Worm (Caenorhabditis elegans) whole organism, L2 larva: Measurements from ENCODE around the gene R09H10.2.
A peak's percentile ranks its signal among the peaks of the same experiment; 100 is the strongest.
"Not testable (repeated sequence)": the region's sequence is repeated elsewhere in the genome, so short reads cannot be mapped to it uniquely, and the experiment has no call there.

Experiments
- Y55F3AM.14 ChIP-seq: fragments of 200-800 bp; sonication (Bioruptor generic); optimal IDR thresholded peaks from 2 replicates; lab custom pipeline; 2018; ENCODE audit warnings: mild to moderate bottlenecking, missing genetic modification characterization, missing compliant biosample characterization
- blmp-1 ChIP-seq: sonication (generic microtip); optimal IDR thresholded peaks from 2 replicates; lab custom pipeline; 2017; ENCODE audit warnings: missing genetic modification characterization, mild to moderate bottlenecking, missing compliant biosample characterization, antibody characterized with exemption, moderate library complexity; ENCODE audit not compliant: insufficient read depth
- ceh-16 ChIP-seq: fragments of 150-350 bp; optimal IDR thresholded peaks from 2 replicates; lab custom pipeline; 2014; ENCODE audit warnings: missing biosample characterization, missing genetic modification characterization
- crh-2 ChIP-seq: sonication (generic microtip); optimal IDR thresholded peaks from 2 replicates; lab custom pipeline; 2017; ENCODE audit warnings: missing biosample characterization, missing genetic modification characterization
- egl-27 ChIP-seq: sonication (generic microtip); optimal IDR thresholded peaks from 3 replicates; lab custom pipeline; 2017; ENCODE audit warnings: missing biosample characterization, missing genetic modification reagents, missing genetic modification characterization
- elt-1 ChIP-seq: fragments of 150-350 bp; optimal IDR thresholded peaks from 2 replicates; lab custom pipeline; 2014; ENCODE audit warnings: missing biosample characterization, missing genetic modification characterization
- elt-3 ChIP-seq: sonication (generic microtip); optimal IDR thresholded peaks from 2 replicates; lab custom pipeline; 2017; ENCODE audit warnings: missing biosample characterization, missing genetic modification characterization
- fos-1 ChIP-seq: fragments of 150-350 bp; optimal IDR thresholded peaks from 2 replicates; lab custom pipeline; 2014; ENCODE audit warnings: missing biosample characterization, missing genetic modification characterization
- gmeb-1 ChIP-seq: fragments of 150-350 bp; optimal IDR thresholded peaks from 2 replicates; lab custom pipeline; 2014; ENCODE audit warnings: missing biosample characterization, missing genetic modification characterization
- lin-11 ChIP-seq: fragments of 150-350 bp; sonication (generic microtip); optimal IDR thresholded peaks from 2 replicates; lab custom pipeline; 2014; ENCODE audit warnings: missing biosample characterization, missing genetic modification characterization, inconsistent platforms, mixed read lengths
- lin-39 ChIP-seq: fragments of 150-350 bp; optimal IDR thresholded peaks from 2 replicates; lab custom pipeline; 2014; ENCODE audit warnings: missing biosample characterization, missing genetic modification reagents, missing genetic modification characterization
- mab-5 ChIP-seq: fragments of 150-350 bp; optimal IDR thresholded peaks from 2 replicates; lab custom pipeline; 2014; ENCODE audit warnings: missing biosample characterization, missing genetic modification characterization
- mbf-1 ChIP-seq: sonication (generic microtip); optimal IDR thresholded peaks from 2 replicates; lab custom pipeline; 2017; ENCODE audit warnings: missing biosample characterization, missing genetic modification characterization
- mdl-1 ChIP-seq, 2 experiments: fragments of 150-350 bp in 1 of 2; sonication (generic microtip) in 1 of 2; optimal IDR thresholded peaks; 2 replicates each; lab custom pipeline; 2017; ENCODE audit warnings: missing biosample characterization in 2 of 2, missing genetic modification characterization in 2 of 2
- nhr-10 ChIP-seq: sonication (generic microtip); optimal IDR thresholded peaks from 2 replicates; lab custom pipeline; 2017; ENCODE audit warnings: missing biosample characterization, missing genetic modification characterization
- nhr-25 ChIP-seq: fragments of 150-350 bp; sonication (generic microtip); optimal IDR thresholded peaks from 3 replicates; lab custom pipeline; 2014; ENCODE audit warnings: missing biosample characterization, missing genetic modification characterization
- nhr-6 ChIP-seq: fragments of 150-350 bp; optimal IDR thresholded peaks from 2 replicates; lab custom pipeline; 2014; ENCODE audit warnings: missing biosample characterization, missing genetic modification characterization
- peb-1 ChIP-seq: fragments of 150-350 bp; optimal IDR thresholded peaks from 2 replicates; lab custom pipeline; 2014; ENCODE audit warnings: missing biosample characterization, missing genetic modification characterization
- sem-4 ChIP-seq: fragments of 150-350 bp; optimal IDR thresholded peaks from 2 replicates; lab custom pipeline; 2014; ENCODE audit warnings: missing biosample characterization, missing genetic modification reagents, missing genetic modification characterization
- snpc-4 ChIP-seq: fragments of 150-350 bp; optimal IDR thresholded peaks from 2 replicates; lab custom pipeline; 2014; ENCODE audit warnings: missing biosample characterization, missing genetic modification characterization
- unc-39 ChIP-seq: fragments of 150-350 bp; optimal IDR thresholded peaks from 2 replicates; lab custom pipeline; 2014; ENCODE audit warnings: missing biosample characterization, missing genetic modification characterization
- unc-62 ChIP-seq: fragments of 150-350 bp; optimal IDR thresholded peaks from 2 replicates; lab custom pipeline; 2014; ENCODE audit warnings: missing biosample characterization, missing genetic modification reagents, missing genetic modification characterization
- zag-1 ChIP-seq: fragments of 150-350 bp; optimal IDR thresholded peaks from 2 replicates; lab custom pipeline; 2014; ENCODE audit warnings: missing biosample characterization, missing genetic modification characterization
- ztf-4 ChIP-seq: fragments of 150-350 bp; optimal IDR thresholded peaks from 2 replicates; lab custom pipeline; 2014; ENCODE audit warnings: missing biosample characterization, missing genetic modification characterization

The R09H10.2 gene

ce11 chrIV:10630953-10631554, 28.3 kb downstream of the R09H10.2 start, which contains the start of gene F56C4.4:
TSS of gene F56C4.4 (minus strand) at chrIV:10631267.
- TF ChIP-seq unc-39 (tag; lab: Kevin White, UChicago): no peak
- no peak for TF ChIP-seq peb-1 (tag; lab: Kevin White, UChicago)
- peak; percentile 41 for TF ChIP-seq fos-1 (tag; lab: Kevin White, UChicago)
- TF ChIP-seq mab-5: no peak
- TF ChIP-seq snpc-4 (tag; lab: Kevin White, UChicago): no peak
- no peak for TF ChIP-seq mbf-1 (tag; lab: Kevin White, UChicago)
- TF ChIP-seq unc-62 (GFP tag; lab: Kevin White, UChicago): no peak
- peak; percentile 55 for TF ChIP-seq crh-2

- no peak for TF ChIP-seq blmp-1
- TF ChIP-seq zag-1 (tag; lab: Kevin White, UChicago): no peak
- TF ChIP-seq gmeb-1 (tag; lab: Kevin White, UChicago): no peak
- TF ChIP-seq mdl-1 (tag; optimal IDR thresholded peaks at IDR 0.05; lab: Kevin White, UChicago): no peak
These were observed 33.9 kb downstream of the R09H10.2 start, which contains the start of gene F56C4.1 for ce11 chrIV:10636649-10637048. TSS of gene F56C4.1 (plus strand) at chrIV:10636949.

DNA sequence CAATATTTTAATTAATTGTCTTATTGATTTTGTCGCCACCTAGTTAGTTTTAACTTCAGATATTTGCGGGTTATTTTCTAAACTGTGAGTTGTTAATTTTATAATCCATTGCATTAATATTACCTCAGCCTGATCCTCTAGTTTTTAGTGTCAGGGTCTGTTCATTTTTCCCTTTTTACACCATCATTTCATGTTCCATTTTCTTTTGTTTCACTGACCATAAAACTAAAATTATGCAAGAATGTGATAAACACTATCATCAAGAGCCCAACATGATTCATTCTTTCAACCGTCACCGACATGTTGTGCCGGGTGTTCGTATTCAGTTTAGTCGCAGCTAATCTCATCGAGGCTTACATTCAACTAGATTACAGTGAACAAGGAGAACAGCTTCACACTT, 36.2 kb downstream of the R09H10.2 start, which contains the start of gene F56C4.2:
Gene F56C4.2, plus strand, starts transcription at position 301 of the 400 bp plus-strand sequence.
- TF ChIP-seq mab-5 (no peak), snpc-4 (tag; lab: Kevin White, UChicago) (no peak), nhr-10 (no peak), gmeb-1 (tag; lab: Kevin White, UChicago) (no peak), unc-62 (GFP tag; lab: Kevin White, UChicago) (no peak), ztf-4 (no peak), nhr-6 (tag; lab: Kevin White, UChicago) (no peak), fos-1 (tag; lab: Kevin White, UChicago) (no peak), elt-1 (no peak), zag-1 (tag; lab: Kevin White, UChicago) (no peak), blmp-1 (no peak), lin-39 (tag; lab: Kevin White, UChicago) (no peak), egl-27 (tag; lab: Kevin White, UChicago) (no peak), elt-3 (tag; lab: Kevin White, UChicago) (no peak), sem-4 (tag; lab: Kevin White, UChicago) (no peak), lin-11 (no peak), ceh-16 (tag; lab: Kevin White, UChicago) (no peak)

- TF ChIP-seq nhr-25 (tag; lab: Kevin White, UChicago); Y55F3AM.14 (GFP tag; lab: Kevin White, UChicago); fos-1 (tag; lab: Kevin White, UChicago): not testable (repeated sequence)
- TF ChIP-seq, all 48 proteins: peak for 0; not testable (repeated sequence) for 48
These were observed 51.3 kb downstream of the R09H10.2 start, which contains the start of gene glb-19 for ce11 chrIV:10654047-10654446. TSS of gene glb-19 (minus strand) at chrIV:10654147.
